Fruit fly (Drosophila melanogaster) whole organism: ENCODE results near the gene zetaCOP.

Experiments used
- CG8478 ChIP-seq: fragments of >200 bp; optimal IDR thresholded peaks from 2 replicates; lab custom pipeline; 2018; ENCODE audit warnings: inconsistent platforms
- Dll ChIP-seq: fragments of >200 bp; optimal IDR thresholded peaks from 2 replicates; lab custom pipeline; 2017
- EcR ChIP-seq, 2 experiments: fragments of >200 bp; optimal IDR thresholded peaks; 2 replicates each; lab custom pipeline; 2017; ENCODE audit warnings: missing biosample characterization in 2 of 2, missing genetic modification characterization in 2 of 2, missing genetic modification reagents in 2 of 2
- pan ChIP-seq: fragments of >200 bp; optimal IDR thresholded peaks from 2 replicates; lab custom pipeline; 2017
- psq ChIP-seq: fragments of >200 bp; optimal IDR thresholded peaks from 2 replicates; lab custom pipeline; 2017
- usp ChIP-seq: fragments of >200 bp; optimal IDR thresholded peaks from 2 replicates; lab custom pipeline; 2017; ENCODE audit warnings: missing biosample characterization, missing genetic modification characterization, mixed read lengths

Gene zetaCOP

DNA sequence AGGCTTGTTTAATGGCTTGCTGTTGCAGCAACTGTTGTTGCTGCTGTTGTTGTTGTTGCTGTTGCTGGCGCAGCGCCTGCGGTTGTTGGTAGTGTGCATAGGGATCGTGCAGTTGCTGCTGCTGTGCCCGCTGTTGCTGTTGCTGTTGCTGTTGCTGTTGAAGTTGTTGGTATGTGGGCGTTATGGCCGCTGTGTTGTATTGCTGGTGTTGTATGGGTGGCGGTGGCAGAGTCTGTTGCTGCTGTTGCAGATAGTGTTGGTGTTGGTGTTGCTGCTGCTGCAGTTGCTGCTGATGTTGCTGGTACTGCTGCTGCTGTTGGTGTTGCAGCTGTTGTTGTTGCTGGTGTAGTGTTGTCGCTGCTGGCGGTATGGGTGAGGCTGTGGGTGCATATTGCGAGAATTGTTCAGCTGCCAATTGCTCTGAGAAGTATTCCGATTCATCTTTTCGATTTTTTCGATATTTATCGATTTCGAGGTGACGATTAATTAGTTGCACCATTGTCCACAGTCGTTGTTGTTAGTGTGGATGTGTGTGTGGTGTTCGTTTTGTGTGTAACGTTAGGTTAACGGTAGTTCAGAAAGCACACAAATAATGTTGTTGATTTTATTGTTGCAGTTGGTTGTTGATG is 6.3 kb upstream of the zetaCOP start:
- TF ChIP-seq EcR (GFP tag; optimal IDR thresholded peaks at IDR 0.05; lab: Kevin White, UChicago) (no peak), CG8478 (lab: Kevin White, UChicago) (no peak), Dll (lab: Kevin White, UChicago) (no peak), usp (GFP tag; lab: Kevin White, UChicago) (no peak), pan (lab: Kevin White, UChicago) (no peak), psq (lab: Kevin White, UChicago) (no peak)

DNA sequence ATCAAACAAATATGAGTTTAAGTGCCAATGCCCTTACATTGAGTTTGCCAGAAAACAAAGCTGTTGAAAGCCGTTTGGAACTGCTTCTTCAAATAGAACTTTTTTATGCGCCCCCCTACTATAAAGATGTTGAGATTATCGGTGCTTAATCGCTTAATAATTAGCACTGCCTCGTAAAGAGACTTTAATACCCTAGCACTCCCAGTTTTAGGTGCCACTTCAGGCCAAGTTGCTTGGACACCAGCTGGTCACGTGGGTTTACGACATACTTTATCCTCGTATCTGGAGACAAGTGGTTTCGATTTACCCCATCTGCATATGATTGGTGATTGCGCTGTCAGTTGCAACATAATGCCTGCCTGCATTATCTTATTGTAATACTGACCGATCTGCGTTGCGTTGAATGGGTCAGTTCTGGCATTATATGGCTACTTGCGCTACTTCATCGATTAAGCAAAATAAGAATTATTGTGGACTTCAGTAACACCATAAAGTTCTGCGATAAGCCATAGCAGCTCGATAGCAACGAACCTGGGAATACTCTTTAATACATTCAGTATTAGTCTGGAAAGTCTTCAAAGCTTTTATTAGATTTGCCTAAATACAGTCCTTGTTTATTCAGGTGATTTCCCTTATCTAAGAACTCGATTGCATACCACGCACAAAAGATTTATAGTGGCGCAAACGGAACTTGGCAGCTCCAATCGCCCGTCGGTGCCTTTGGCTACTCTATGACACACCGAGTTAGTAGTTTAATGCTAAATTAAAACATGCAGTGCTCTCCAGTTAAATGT is 2.3 kb downstream of the zetaCOP start:
- TF ChIP-seq psq (lab: Kevin White, UChicago), result no peak
- TF ChIP-seq Dll (lab: Kevin White, UChicago), result no peak
- TF ChIP-seq pan (lab: Kevin White, UChicago), result no peak
- TF ChIP-seq usp (GFP tag; lab: Kevin White, UChicago), result no peak
- no peak for TF ChIP-seq CG8478 (lab: Kevin White, UChicago)
- no peak for TF ChIP-seq EcR (GFP tag; optimal IDR thresholded peaks at IDR 0.05; lab: Kevin White, UChicago)

dm6 chr3L:16670195-16670594 is 3.2 kb downstream of the zetaCOP start:
- TF ChIP-seq CG8478 (lab: Kevin White, UChicago) (no peak), usp (GFP tag; lab: Kevin White, UChicago) (no peak), psq (lab: Kevin White, UChicago) (no peak), Dll (lab: Kevin White, UChicago) (no peak), pan (lab: Kevin White, UChicago) (no peak), EcR (GFP tag; optimal IDR thresholded peaks at IDR 0.05; lab: Kevin White, UChicago) (no peak)

- TF ChIP-seq psq (lab: Kevin White, UChicago) (no peak), CG8478 (lab: Kevin White, UChicago) (no peak), Dll (lab: Kevin White, UChicago) (no peak), pan (lab: Kevin White, UChicago) (no peak), EcR (GFP tag; optimal IDR thresholded peaks at IDR 0.05; lab: Kevin White, UChicago) (no peak)
These were observed 4.6 kb downstream of the zetaCOP start for dm6 chr3L:16668797-16669196.

DNA sequence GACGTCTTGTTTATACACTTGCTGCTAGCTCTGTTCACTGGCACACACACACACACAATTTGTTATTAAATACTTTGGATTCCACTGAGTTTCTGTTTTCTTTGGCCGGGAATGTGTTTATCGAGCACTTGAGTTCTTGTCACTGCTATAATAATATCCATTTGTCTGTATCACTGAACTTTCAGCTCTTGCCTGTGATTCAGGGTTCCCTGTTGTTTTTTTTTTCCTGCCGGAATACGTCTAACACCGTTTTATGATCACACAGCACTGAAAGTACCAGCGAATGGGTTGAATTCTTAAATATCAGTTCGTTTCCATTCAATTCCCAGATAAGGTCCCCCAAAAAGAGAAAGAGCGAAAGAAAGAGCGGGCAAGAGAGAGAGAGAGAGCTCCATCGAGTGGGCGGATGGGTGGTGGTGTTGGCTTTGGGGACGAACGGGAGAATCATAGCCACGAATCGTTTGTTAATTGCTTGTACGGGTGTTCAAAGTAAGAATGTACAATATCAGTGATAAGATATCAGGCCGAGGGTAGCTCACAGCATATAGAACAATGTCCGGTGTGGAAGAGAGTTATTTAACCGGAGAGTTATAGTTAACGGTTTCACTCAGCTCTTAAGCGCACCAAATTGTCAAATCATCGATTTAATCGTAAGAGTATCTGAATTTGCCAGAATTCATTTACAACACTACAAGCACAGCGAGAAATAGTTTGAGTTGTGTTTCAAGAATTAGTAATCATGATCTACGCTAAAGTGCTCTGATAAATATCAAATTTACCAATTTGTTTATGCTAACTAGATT is 5.5 kb downstream of the zetaCOP start, which contains the start of gene Galphaf:
Galphaf (minus strand) TSS at position 272 of the 803 bp plus-strand sequence.
- TF ChIP-seq Dll (lab: Kevin White, UChicago) (no peak), CG8478 (lab: Kevin White, UChicago) (no peak), EcR (GFP tag; optimal IDR thresholded peaks at IDR 0.05; lab: Kevin White, UChicago) (no peak), pan (lab: Kevin White, UChicago) (no peak), psq (lab: Kevin White, UChicago) (no peak), usp (GFP tag; lab: Kevin White, UChicago) (no peak)

- TF ChIP-seq psq (lab: Kevin White, UChicago) (no peak), usp (GFP tag; lab: Kevin White, UChicago) (no peak), pan (lab: Kevin White, UChicago) (no peak), CG8478 (lab: Kevin White, UChicago) (no peak), Dll (lab: Kevin White, UChicago) (no peak), EcR (GFP tag; optimal IDR thresholded peaks at IDR 0.05; lab: Kevin White, UChicago) (no peak)
These were observed 6.8 kb downstream of the zetaCOP start for dm6 chr3L:16666429-16667005.

DNA sequence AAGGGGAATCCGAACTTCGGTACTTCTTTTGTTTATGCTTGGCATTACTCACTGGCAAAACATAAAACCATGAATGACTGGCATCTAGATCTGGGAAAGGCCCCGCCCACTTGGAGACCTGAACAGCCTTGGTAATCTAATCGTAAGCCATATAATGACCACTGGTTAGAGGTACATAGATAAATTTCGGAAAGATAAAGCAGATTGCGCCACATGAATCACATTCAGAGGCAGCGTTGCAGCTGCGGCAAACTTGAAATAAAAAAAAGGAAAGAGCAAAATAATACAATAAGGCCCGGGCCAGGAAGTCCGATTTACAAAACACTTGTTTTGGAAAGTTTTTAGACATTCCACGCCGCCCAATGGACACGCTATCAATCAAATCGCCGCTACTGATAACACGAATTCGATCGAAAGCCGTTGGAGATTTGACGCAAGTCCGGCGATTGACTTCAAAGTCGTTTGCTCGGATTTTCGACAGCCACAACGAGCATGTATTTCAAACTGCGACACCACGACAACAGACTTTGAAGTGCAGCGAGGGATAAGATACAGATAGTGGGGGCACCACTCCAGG is 9.1 kb downstream of the zetaCOP start:
- TF ChIP-seq Dll (lab: Kevin White, UChicago) (no peak), psq (lab: Kevin White, UChicago) (no peak), usp (GFP tag; lab: Kevin White, UChicago) (no peak), pan (lab: Kevin White, UChicago) (no peak), CG8478 (lab: Kevin White, UChicago) (no peak), EcR (GFP tag; optimal IDR thresholded peaks at IDR 0.05; lab: Kevin White, UChicago) (no peak)

DNA sequence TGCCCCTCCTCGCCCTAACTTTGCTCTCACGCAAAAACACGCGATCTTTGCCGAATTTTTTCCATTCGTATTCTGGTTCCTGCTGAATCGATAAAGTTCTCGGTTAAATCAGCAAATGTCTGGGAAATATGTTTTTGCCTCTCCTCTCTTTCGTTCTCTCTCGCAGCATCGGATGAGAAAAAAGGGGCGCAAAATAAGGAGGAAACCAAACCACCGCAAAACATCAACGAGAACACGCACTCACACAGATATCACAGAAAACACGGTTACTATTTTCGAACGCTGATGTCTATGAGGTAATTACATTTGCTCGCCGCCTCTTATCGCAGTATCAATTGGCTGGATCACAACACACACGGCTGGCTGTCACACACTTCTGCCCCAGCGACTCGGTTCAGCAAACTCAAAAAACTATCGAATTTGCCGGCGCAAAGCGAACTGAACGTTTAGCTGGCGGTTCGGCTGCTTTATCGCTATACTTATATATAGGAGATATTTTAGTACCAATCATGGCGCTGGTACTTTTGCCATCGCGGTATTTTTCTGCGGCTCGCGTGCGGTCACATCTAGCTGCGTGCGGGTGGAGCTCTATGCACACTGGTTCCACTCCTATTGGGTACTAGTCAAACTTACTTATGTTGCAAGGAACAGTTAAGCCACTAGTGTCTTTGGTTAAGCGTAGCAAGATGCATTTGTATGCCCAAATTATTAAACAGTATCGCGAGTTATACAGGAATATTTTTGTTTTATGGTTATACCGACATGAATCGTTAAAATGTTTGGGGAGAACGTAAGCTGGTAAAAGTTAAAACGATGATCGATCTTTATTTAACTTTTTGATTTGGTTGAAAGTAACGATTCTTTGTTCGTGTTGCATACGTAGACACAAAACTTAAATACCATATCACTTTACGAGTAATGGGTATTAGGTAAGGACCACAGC is 11.9 kb downstream of the zetaCOP start, which contains the start of gene Baldspot:
Baldspot (minus strand) TSS at position 449 of the 943 bp plus-strand sequence.
- TF ChIP-seq pan (lab: Kevin White, UChicago) (peak; percentile 74), EcR (GFP tag; optimal IDR thresholded peaks at IDR 0.05; lab: Kevin White, UChicago) (no peak)
